Fruit fly (Drosophila melanogaster) Kc167 (cell line): Measurements from ENCODE around the gene Rab10.

Experiments used
- Myc ChIP-seq: fragments of >200 bp; optimal IDR thresholded peaks from 2 replicates; lab custom pipeline; 2017; ENCODE audit warnings: missing external identifiers
- Sin3A ChIP-seq: fragments of >200 bp; optimal IDR thresholded peaks from 2 replicates; lab custom pipeline; 2018; ENCODE audit warnings: missing external identifiers
- insv ChIP-seq: fragments of >200 bp; optimal IDR thresholded peaks from 3 replicates; lab custom pipeline; 2018; ENCODE audit warnings: missing external identifiers
- psq ChIP-seq: fragments of >200 bp; optimal IDR thresholded peaks from 2 replicates; lab custom pipeline; 2017; ENCODE audit warnings: missing external identifiers

dm6 chrX:20251069-20251468, at the start of gene Rab10, which contains the start of gene CG17068:
- no peak for TF ChIP-seq psq (lab: Kevin White, UChicago)
- TF ChIP-seq insv = no peak
- no peak for TF ChIP-seq Sin3A
- no peak for TF ChIP-seq Myc (lab: Kevin White, UChicago)
